Worm (Caenorhabditis elegans) whole organism, mixed stage, embryonic: Measurements from ENCODE around the gene pgp-1.

Experiments used
- M03D4.4 ChIP-seq: sonication (generic microtip); optimal IDR thresholded peaks from 2 replicates; lab custom pipeline; 2017; ENCODE audit warnings: mild to moderate bottlenecking, missing genetic modification characterization, missing compliant biosample characterization
- bed-3 ChIP-seq: fragments of 200-800 bp; sonication (Bioruptor generic); optimal IDR thresholded peaks from 3 replicates; lab custom pipeline; 2018; ENCODE audit warnings: mild to moderate bottlenecking, missing genetic modification characterization, moderate library complexity, missing compliant biosample characterization
- blmp-1 ChIP-seq: fragments of 150-350 bp; optimal IDR thresholded peaks from 2 replicates; lab custom pipeline; 2014; ENCODE audit warnings: missing biosample characterization, missing genetic modification characterization
- ceh-39 ChIP-seq: fragments of 150-350 bp; optimal IDR thresholded peaks from 2 replicates; lab custom pipeline; 2014; ENCODE audit warnings: missing biosample characterization, missing genetic modification characterization
- ceh-43 ChIP-seq: fragments of 200-800 bp; sonication (Bioruptor generic); optimal IDR thresholded peaks from 2 replicates; lab custom pipeline; 2018; ENCODE audit warnings: mild to moderate bottlenecking, missing genetic modification characterization, moderate library complexity, missing compliant biosample characterization
- ceh-83 ChIP-seq: fragments of 200-800 bp; sonication (Bioruptor generic); optimal IDR thresholded peaks from 2 replicates; lab custom pipeline; 2018; ENCODE audit warnings: mild to moderate bottlenecking, missing genetic modification characterization, missing compliant biosample characterization
- ces-1 ChIP-seq: fragments of 150-350 bp; optimal IDR thresholded peaks from 2 replicates; lab custom pipeline; 2014; ENCODE audit warnings: missing biosample characterization, missing genetic modification reagents, missing genetic modification characterization
- cnd-1 ChIP-seq: fragments of 200-800 bp; sonication (Bioruptor generic); optimal IDR thresholded peaks from 2 replicates; lab custom pipeline; 2018; ENCODE audit warnings: mild to moderate bottlenecking, missing genetic modification characterization, missing compliant biosample characterization
- elt-1 ChIP-seq: sonication (generic microtip); optimal IDR thresholded peaks from 2 replicates; lab custom pipeline; 2017; ENCODE audit warnings: missing genetic modification characterization, mild to moderate bottlenecking, missing compliant biosample characterization, antibody characterized with exemption, moderate library complexity, borderline replicate concordance; ENCODE audit not compliant: insufficient read depth
- elt-3 ChIP-seq: fragments of 150-350 bp; optimal IDR thresholded peaks from 2 replicates; lab custom pipeline; 2014; ENCODE audit warnings: missing biosample characterization, missing genetic modification characterization
- flh-1 ChIP-seq: fragments of 200-800 bp; sonication (Bioruptor generic); optimal IDR thresholded peaks from 2 replicates; lab custom pipeline; 2018; ENCODE audit warnings: mild to moderate bottlenecking, missing genetic modification characterization, moderate library complexity, missing compliant biosample characterization
- ham-2 ChIP-seq: fragments of 200-800 bp; sonication (Bioruptor generic); optimal IDR thresholded peaks from 2 replicates; lab custom pipeline; 2018; ENCODE audit warnings: mild to moderate bottlenecking, missing genetic modification characterization, missing compliant biosample characterization
- hlh-1 ChIP-seq: fragments of 150-350 bp; optimal IDR thresholded peaks from 2 replicates; lab custom pipeline; 2014; ENCODE audit warnings: missing biosample characterization, missing genetic modification reagents, missing genetic modification characterization
- lin-13 ChIP-seq: fragments of 150-350 bp; optimal IDR thresholded peaks from 2 replicates; lab custom pipeline; 2014; ENCODE audit warnings: missing biosample characterization, missing genetic modification characterization
- lin-32 ChIP-seq: fragments of 200-800 bp; sonication (Bioruptor generic); optimal IDR thresholded peaks from 2 replicates; lab custom pipeline; 2018; ENCODE audit warnings: mild to moderate bottlenecking, missing genetic modification characterization, missing compliant biosample characterization
- lsy-2 ChIP-seq: fragments of 150-350 bp; optimal IDR thresholded peaks from 2 replicates; lab custom pipeline; 2014; ENCODE audit warnings: missing biosample characterization, missing genetic modification characterization
- mep-1 ChIP-seq: fragments of 150-350 bp; optimal IDR thresholded peaks from 2 replicates; lab custom pipeline; 2017; ENCODE audit warnings: missing biosample characterization, missing genetic modification reagents, missing genetic modification characterization, inconsistent platforms
- mls-2 ChIP-seq: sonication (generic microtip); optimal IDR thresholded peaks from 2 replicates; lab custom pipeline; 2016; ENCODE audit warnings: mild to moderate bottlenecking, missing genetic modification characterization, moderate library complexity, missing compliant biosample characterization
- nhr-12 ChIP-seq: fragments of 150-350 bp; optimal IDR thresholded peaks from 2 replicates; lab custom pipeline; 2014; ENCODE audit warnings: missing biosample characterization, missing genetic modification characterization
- nhr-237 ChIP-seq: fragments of 150-350 bp; optimal IDR thresholded peaks from 2 replicates; lab custom pipeline; 2014; ENCODE audit warnings: missing biosample characterization, missing genetic modification characterization
- nhr-28 ChIP-seq: fragments of 150-350 bp; optimal IDR thresholded peaks from 2 replicates; lab custom pipeline; 2014; ENCODE audit warnings: missing biosample characterization, missing genetic modification characterization
- pha-4 ChIP-seq: fragments of 150-350 bp; optimal IDR thresholded peaks from 2 replicates; lab custom pipeline; 2018; ENCODE audit warnings: missing biosample characterization, missing genetic modification reagents, missing genetic modification characterization
- sem-2 ChIP-seq: fragments of 200-800 bp; sonication (Bioruptor generic); optimal IDR thresholded peaks from 2 replicates; lab custom pipeline; 2018; ENCODE audit warnings: mild to moderate bottlenecking, missing genetic modification characterization, missing compliant biosample characterization
- snpc-4 ChIP-seq: fragments of 150-350 bp; optimal IDR thresholded peaks from 2 replicates; lab custom pipeline; 2014; ENCODE audit warnings: missing biosample characterization, missing genetic modification characterization
- sptf-1 ChIP-seq: sonication (generic microtip); optimal IDR thresholded peaks from 2 replicates; lab custom pipeline; 2017; ENCODE audit warnings: mild to moderate bottlenecking, missing genetic modification characterization, moderate library complexity, missing compliant biosample characterization
- tbx-8 ChIP-seq: fragments of 200-800 bp; sonication (Bioruptor generic); optimal IDR thresholded peaks from 2 replicates; lab custom pipeline; 2018; ENCODE audit warnings: mild to moderate bottlenecking, missing genetic modification characterization, moderate library complexity, missing compliant biosample characterization
- zip-8 ChIP-seq: fragments of 150-350 bp; optimal IDR thresholded peaks from 2 replicates; lab custom pipeline; 2014; ENCODE audit warnings: missing biosample characterization, missing genetic modification characterization
- ztf-11 ChIP-seq: fragments of 150-350 bp; optimal IDR thresholded peaks from 2 replicates; lab custom pipeline; 2014; ENCODE audit warnings: missing biosample characterization, missing genetic modification characterization

pgp-1 gene

DNA sequence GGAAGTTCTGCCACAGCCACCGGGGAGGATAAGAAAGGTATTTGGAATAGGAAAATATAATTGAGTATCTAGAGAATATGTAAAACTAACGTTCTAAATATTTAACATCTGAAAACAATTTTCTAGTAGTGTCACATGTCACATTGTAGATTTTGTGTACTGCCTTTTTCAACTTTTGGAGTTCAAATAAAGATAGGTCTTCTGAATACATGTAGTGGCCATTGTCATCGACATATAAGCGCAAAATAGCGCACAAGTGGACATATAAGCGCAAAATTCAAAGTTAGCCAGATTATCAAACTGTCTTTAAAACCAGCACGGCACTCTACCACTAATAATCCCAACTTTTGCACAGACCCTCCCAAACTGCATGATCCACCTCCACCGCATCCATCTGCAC lies 24.7 kb downstream of the pgp-1 start:
- TF ChIP-seq nhr-237 (no peak), ces-1 (GFP tag; lab: Kevin White, UChicago) (no peak), nhr-12 (tag; lab: Kevin White, UChicago) (no peak), M03D4.4 (no peak)

DNA sequence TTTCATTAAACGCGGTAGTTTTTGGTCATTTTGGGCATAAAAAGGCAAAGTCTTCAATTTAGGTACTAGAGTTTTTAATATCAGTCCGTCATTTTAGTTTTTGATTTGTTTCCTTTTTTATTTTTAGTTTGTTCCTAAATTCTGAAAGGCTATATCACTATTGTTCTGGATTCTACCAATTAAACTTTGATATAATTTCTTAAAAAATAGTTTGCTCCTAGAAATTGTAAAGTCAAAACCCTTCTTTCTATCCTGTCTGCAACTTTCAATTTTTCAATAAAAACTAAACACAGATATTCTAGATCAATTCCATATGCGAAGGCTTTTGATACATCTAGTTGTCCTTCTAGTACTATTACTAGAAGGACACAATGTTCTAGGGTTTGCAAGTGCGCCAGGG lies 25.9 kb downstream of the pgp-1 start, which contains the start of gene K08E7.5:
Gene K08E7.5 (plus strand): TSS at position 301 of the 400 bp plus-strand sequence.
- no peak for TF ChIP-seq hlh-1 (tag; lab: Kevin White, UChicago)
- no peak for TF ChIP-seq elt-3
- no peak for TF ChIP-seq mls-2 (tag; lab: Kevin White, UChicago)
- no peak for TF ChIP-seq ham-2 (GFP tag; lab: Kevin White, UChicago)
- no peak for TF ChIP-seq cnd-1 (tag; lab: Kevin White, UChicago)
- no peak for TF ChIP-seq flh-1 (GFP tag; lab: Kevin White, UChicago)
- no peak for TF ChIP-seq M03D4.4
- no peak for TF ChIP-seq ceh-83
- no peak for TF ChIP-seq lsy-2
- no peak for TF ChIP-seq zip-8 (tag; lab: Kevin White, UChicago)
- TF ChIP-seq nhr-28 = no peak
- TF ChIP-seq ceh-43 = no peak
- no peak for TF ChIP-seq blmp-1 (tag; lab: Kevin White, UChicago)
- TF ChIP-seq mep-1 (tag; lab: Kevin White, UChicago) = no peak

DNA sequence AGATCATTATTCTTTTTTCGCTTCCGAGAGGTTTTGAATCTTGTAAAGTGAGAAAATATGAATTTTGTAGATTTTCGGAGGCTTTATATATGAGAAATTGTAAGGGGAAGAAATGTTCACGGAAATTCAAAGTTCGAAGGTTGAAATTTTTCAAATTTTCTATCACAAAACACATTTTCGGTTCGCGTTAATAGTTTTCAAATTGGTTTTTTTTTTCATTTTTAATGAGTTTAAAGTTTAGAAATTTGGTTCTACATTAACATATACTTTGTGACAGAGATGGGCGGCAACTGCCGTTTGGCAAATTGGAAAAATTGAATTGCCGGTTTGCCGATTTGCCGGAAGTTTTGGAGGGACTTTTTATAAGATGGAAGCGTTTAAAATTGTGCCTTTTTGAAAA lies 27.9 kb downstream of the pgp-1 start, which contains the start of gene K08E7.4:
Gene K08E7.4 (minus strand): TSS at position 101 of the 400 bp plus-strand sequence.
- TF ChIP-seq lin-13 (tag; lab: Kevin White, UChicago) (no peak), lsy-2 (no peak), ceh-83 (no peak), sem-2 (no peak), elt-3 (no peak), ceh-43 (no peak), elt-1 (no peak), blmp-1 (tag; lab: Kevin White, UChicago) (no peak), nhr-12 (tag; lab: Kevin White, UChicago) (no peak), mls-2 (tag; lab: Kevin White, UChicago) (no peak), ham-2 (GFP tag; lab: Kevin White, UChicago) (no peak), lin-32 (GFP tag; lab: Kevin White, UChicago) (no peak), pha-4 (tag; lab: Kevin White, UChicago) (no peak), flh-1 (GFP tag; lab: Kevin White, UChicago) (no peak), ztf-11 (no peak), tbx-8 (GFP tag; lab: Kevin White, UChicago) (no peak), sptf-1 (tag; lab: Kevin White, UChicago) (no peak), bed-3 (GFP tag; lab: Kevin White, UChicago) (no peak)
- TF ChIP-seq, all 35 proteins: peak for 0

DNA sequence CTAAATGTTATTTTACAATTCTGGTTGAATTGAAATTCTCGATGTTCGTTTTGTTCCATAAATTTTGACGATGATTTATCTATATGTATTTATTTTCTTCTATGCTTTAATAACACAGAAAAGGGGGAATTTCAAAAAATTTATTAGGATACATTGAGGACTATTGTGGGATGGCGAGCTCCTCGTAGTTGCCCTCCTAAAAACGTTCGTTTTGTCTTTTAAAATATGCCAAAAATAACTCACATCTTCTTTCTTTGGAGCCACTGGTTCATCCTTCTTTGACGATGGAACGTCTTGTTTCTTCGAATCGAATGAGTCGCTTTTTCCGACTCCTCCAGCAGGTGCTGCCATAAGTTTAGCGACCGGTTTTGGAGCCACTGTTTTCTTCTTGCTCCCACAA lies 28.4 kb downstream of the pgp-1 start:
- TF ChIP-seq ceh-39 (no peak), flh-1 (GFP tag; lab: Kevin White, UChicago) (no peak)
- TF ChIP-seq, all 35 proteins: peak for 0

DNA sequence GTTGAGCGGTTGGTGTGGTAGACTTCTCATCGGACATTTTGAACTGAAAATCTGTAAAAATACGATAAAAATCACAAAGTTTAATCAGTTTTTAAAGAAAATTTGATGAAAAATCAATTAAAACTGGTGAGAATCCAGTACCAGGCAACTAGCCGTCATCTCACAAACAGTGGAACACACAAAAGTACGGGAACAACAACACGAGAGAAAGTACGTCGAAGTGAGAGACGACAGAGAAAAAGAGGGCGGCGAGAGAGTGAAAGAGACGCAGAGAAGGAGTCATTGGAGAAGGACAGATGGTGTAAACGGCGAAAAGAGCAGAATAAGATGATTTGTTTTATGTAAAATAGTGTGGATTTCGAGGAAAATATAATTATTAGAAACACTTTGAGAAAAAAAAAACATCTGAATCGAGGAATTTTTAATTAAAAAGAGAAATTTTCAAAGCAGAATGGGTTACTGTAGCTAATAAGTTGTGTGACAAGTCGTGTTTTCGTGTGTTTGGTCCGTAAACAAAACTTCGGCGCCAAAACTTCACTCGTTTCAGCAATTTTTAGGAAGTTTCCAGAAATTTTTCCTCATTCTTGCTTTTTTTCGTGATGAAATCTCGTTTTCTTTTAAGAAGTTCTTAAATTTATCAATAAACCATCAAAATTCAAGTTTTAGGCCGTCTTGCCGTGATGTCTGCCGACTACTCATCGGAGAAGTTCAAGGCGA lies 31.6 kb downstream of the pgp-1 start, which contains the start of the genes hsb-1 and let-99:
Gene hsb-1 (minus strand): TSS at position 51 of the 717 bp plus-strand sequence.
Gene let-99 (plus strand): TSS at position 667 of the 717 bp plus-strand sequence.
- TF ChIP-seq lsy-2 (no peak), zip-8 (tag; lab: Kevin White, UChicago) (no peak), snpc-4 (tag; lab: Kevin White, UChicago) (no peak), flh-1 (GFP tag; lab: Kevin White, UChicago) (no peak), pha-4 (tag; lab: Kevin White, UChicago) (peak; percentile 8), lin-32 (GFP tag; lab: Kevin White, UChicago) (peak; percentile 69), ces-1 (GFP tag; lab: Kevin White, UChicago) (no peak), tbx-8 (GFP tag; lab: Kevin White, UChicago) (no peak), sptf-1 (tag; lab: Kevin White, UChicago) (peak; percentile 27), ham-2 (GFP tag; lab: Kevin White, UChicago) (peak; percentile 26), cnd-1 (tag; lab: Kevin White, UChicago) (peak; percentile 68), blmp-1 (tag; lab: Kevin White, UChicago) (no peak), M03D4.4 (no peak), ztf-11 (no peak), elt-3 (no peak), hlh-1 (tag; lab: Kevin White, UChicago) (peak; percentile 31), sem-2 (no peak)
